Worm (Caenorhabditis elegans): Measurements from ENCODE around the gene lag-2.

DNA sequence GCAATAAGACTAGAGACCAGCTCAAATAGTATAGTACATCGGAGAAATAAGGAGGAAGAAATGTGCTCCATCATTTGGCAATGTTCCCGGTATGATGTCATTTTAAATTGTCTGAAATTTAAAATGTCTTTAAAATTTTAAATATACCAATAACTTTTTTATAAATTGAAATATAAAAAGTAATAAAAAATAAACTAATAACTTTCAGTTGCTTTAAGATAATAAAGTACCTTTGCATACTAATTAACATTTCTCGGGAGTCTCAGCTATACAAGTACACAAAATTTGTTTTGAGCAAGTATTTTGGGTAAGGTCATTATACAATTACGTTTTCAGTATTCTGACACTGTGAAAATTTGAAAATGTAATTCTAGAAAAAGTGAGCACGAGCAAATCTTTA lies 36.3 kb upstream of the lag-2 start, which contains the start of gene srab-6:
- TF ChIP-seq T07F8.4 (tag; optimal IDR thresholded peaks at IDR 0.05) (no peak), ZK185.1 (tag; optimal IDR thresholded peaks at IDR 0.05; ENCODE audit: poor library complexity, severe bottlenecking) (no peak), zim-3 (tag; optimal IDR thresholded peaks at IDR 0.05) (no peak)

Data from whole organism, young adult.